Worm (Caenorhabditis elegans) whole organism, L4 larva: Measurements from ENCODE around the gene C16A11.5.

Source experiments
- ceh-82 ChIP-seq: sonication (generic microtip); optimal IDR thresholded peaks from 2 replicates; lab custom pipeline; 2017; ENCODE audit warnings: missing biosample characterization, missing genetic modification characterization
- daf-8 ChIP-seq: fragments of 200-800 bp; sonication (Bioruptor generic); IDR thresholded peaks from 2 replicates; pipeline ENCODE4 v1.3.6; 2022; ENCODE audit warnings: missing genetic modification characterization, missing compliant biosample characterization
- fkh-10 ChIP-seq: fragments of 150-350 bp; optimal IDR thresholded peaks from 2 replicates; lab custom pipeline; 2014; ENCODE audit warnings: missing biosample characterization, missing genetic modification reagents, missing genetic modification characterization
- hif-1 ChIP-seq, 2 experiments: sonication (generic microtip); optimal IDR thresholded peaks; 2 replicates each; lab custom pipeline; 2016 to 2017; ENCODE audit warnings: missing compliant biosample characterization in 2 of 2, missing genetic modification characterization in 2 of 2, missing genetic modification reagents in 2 of 2, missing genotype in 2 of 2, mild to moderate bottlenecking in 1 of 2
- hlh-11 ChIP-seq: fragments of 200-800 bp; sonication (Bioruptor generic); optimal IDR thresholded peaks from 2 replicates; lab custom pipeline; 2018; ENCODE audit warnings: mild to moderate bottlenecking, missing genetic modification characterization, missing compliant biosample characterization
- lin-13 ChIP-seq: fragments of 150-350 bp; optimal IDR thresholded peaks from 2 replicates; lab custom pipeline; 2014; ENCODE audit warnings: missing biosample characterization, missing genetic modification reagents, missing genetic modification characterization
- lin-38 ChIP-seq: fragments of 200-800 bp; sonication (Bioruptor generic); IDR thresholded peaks from 2 replicates; pipeline ENCODE4 v1.3.6; 2022; ENCODE audit warnings: missing genetic modification reagents, missing genetic modification characterization, missing compliant biosample characterization
- nhr-28 ChIP-seq: fragments of 150-350 bp; optimal IDR thresholded peaks from 2 replicates; lab custom pipeline; 2014; ENCODE audit warnings: missing biosample characterization, missing genetic modification characterization
- nhr-6 ChIP-seq: fragments of 150-350 bp; optimal IDR thresholded peaks from 2 replicates; lab custom pipeline; 2014; ENCODE audit warnings: missing biosample characterization, missing genetic modification characterization
- skn-1 ChIP-seq: fragments of 150-350 bp; optimal IDR thresholded peaks from 2 replicates; lab custom pipeline; 2014; ENCODE audit warnings: missing biosample characterization, missing genetic modification characterization
- snpc-4 ChIP-seq: fragments of 150-350 bp; optimal IDR thresholded peaks from 2 replicates; lab custom pipeline; 2014; ENCODE audit warnings: missing biosample characterization, missing genetic modification characterization
- tag-97 ChIP-seq: fragments of 200-800 bp; sonication (Bioruptor generic); IDR thresholded peaks from 2 replicates; pipeline ENCODE4 v1.3.6; 2022; ENCODE audit warnings: missing genetic modification characterization, missing compliant biosample characterization
- zip-11 ChIP-seq: fragments of 200-800 bp; sonication (Bioruptor generic); IDR thresholded peaks from 2 replicates; pipeline ENCODE4 v1.3.6; 2022; ENCODE audit warnings: missing genetic modification characterization, missing compliant biosample characterization
- ztf-11 ChIP-seq: fragments of 150-350 bp; optimal IDR thresholded peaks from 2 replicates; lab custom pipeline; 2014; ENCODE audit warnings: missing biosample characterization, missing genetic modification characterization

DNA sequence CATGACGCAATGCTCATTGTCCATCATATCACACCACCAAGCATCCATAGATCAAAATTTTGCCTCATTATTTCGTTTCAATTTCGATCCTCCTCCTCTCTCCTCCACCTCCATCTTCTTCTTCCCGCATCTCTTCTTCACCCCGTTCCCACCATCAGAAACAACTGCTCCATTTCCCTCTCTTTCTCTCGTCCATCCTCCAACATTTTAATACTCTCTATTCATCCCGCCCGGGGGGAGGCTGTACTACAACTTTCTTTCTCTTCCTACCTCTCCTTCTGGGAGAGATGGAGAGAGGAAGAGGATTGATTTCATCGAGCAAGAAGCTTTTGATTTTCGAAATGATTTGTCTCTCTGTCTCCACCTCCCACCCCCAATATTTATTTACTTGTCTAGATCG, 39.1 kb upstream of the C16A11.5 start:
- TF ChIP-seq lin-13 (GFP tag; lab: Kevin White, UChicago), result no peak
- TF ChIP-seq fkh-10 (GFP tag; lab: Kevin White, UChicago), result no peak
- TF ChIP-seq ceh-82 (tag; lab: Kevin White, UChicago), result no peak
- no peak for TF ChIP-seq tag-97 (GFP tag; lab: Robert Waterston, UW)
- no peak for TF ChIP-seq skn-1
- TF ChIP-seq hif-1 (tag; optimal IDR thresholded peaks at IDR 0.05; lab: Kevin White, UChicago), result no peak
- no peak for TF ChIP-seq lin-38
- TF ChIP-seq zip-11 (GFP tag; lab: Robert Waterston, UW), result no peak
- no peak for TF ChIP-seq snpc-4 (tag; lab: Kevin White, UChicago)
- no peak for TF ChIP-seq hlh-11 (tag; lab: Kevin White, UChicago)
- no peak for TF ChIP-seq nhr-6 (tag; lab: Kevin White, UChicago)
- TF ChIP-seq daf-8, result no peak
- TF ChIP-seq nhr-28 (tag; lab: Kevin White, UChicago), result peak; percentile 8
- TF ChIP-seq ztf-11 (tag; lab: Kevin White, UChicago), result no peak
